Worm (Caenorhabditis elegans) whole organism, L1 larva: Measurements from ENCODE around the gene let-805.

Experiments
- C16A3.4 ChIP-seq: fragments of 150-350 bp; optimal IDR thresholded peaks from 2 replicates; lab custom pipeline; 2014; ENCODE audit warnings: missing biosample characterization, missing genetic modification characterization
- F16B12.6 ChIP-seq: fragments of 150-350 bp; optimal IDR thresholded peaks from 2 replicates; lab custom pipeline; 2014; ENCODE audit warnings: missing biosample characterization, missing genetic modification characterization
- Y116A8C.19 ChIP-seq: sonication (generic microtip); optimal IDR thresholded peaks from 2 replicates; lab custom pipeline; 2016; ENCODE audit warnings: missing compliant biosample characterization, missing genetic modification characterization, borderline replicate concordance
- aha-1 ChIP-seq: fragments of 150-350 bp; optimal IDR thresholded peaks from 2 replicates; lab custom pipeline; 2014; ENCODE audit warnings: missing biosample characterization, missing genetic modification characterization
- aly-2 ChIP-seq: fragments of 150-350 bp; optimal IDR thresholded peaks from 2 replicates; lab custom pipeline; 2014; ENCODE audit warnings: missing biosample characterization, missing genetic modification characterization
- blmp-1 ChIP-seq: fragments of 150-350 bp; optimal IDR thresholded peaks from 2 replicates; lab custom pipeline; 2014; ENCODE audit warnings: missing biosample characterization, missing genetic modification characterization
- ceh-8 ChIP-seq: fragments of 200-800 bp; sonication (Bioruptor generic); optimal IDR thresholded peaks from 2 replicates; lab custom pipeline; 2018; ENCODE audit warnings: mild to moderate bottlenecking, missing genetic modification characterization, moderate library complexity, missing compliant biosample characterization
- ceh-82 ChIP-seq, 3 experiments: fragments of 150-350 bp in 1 of 3; sonication (generic microtip) in 2 of 3; optimal IDR thresholded peaks; 2 replicates each; lab custom pipeline; 2014 to 2017; ENCODE audit warnings: missing biosample characterization in 3 of 3, missing genetic modification characterization in 3 of 3
- ceh-90 ChIP-seq: sonication (generic microtip); optimal IDR thresholded peaks from 2 replicates; lab custom pipeline; 2016; ENCODE audit warnings: missing genetic modification characterization, missing compliant biosample characterization
- ces-1 ChIP-seq: fragments of 150-350 bp; optimal IDR thresholded peaks from 2 replicates; lab custom pipeline; 2014; ENCODE audit warnings: missing biosample characterization, missing genetic modification reagents, missing genetic modification characterization
- efl-1 ChIP-seq, 4 experiments: fragments of 150-350 bp; optimal IDR thresholded peaks in 3 of 4; peaks in 1 of 4; 1 replicate in 1 of 4; 2 replicates in 3 of 4; lab custom pipeline; 2014; ENCODE audit warnings: missing biosample characterization in 2 of 4, missing genetic modification characterization in 2 of 4, missing genetic modification reagents in 2 of 4
- egl-13 ChIP-seq: sonication (generic microtip); optimal IDR thresholded peaks from 2 replicates; lab custom pipeline; 2016; ENCODE audit warnings: missing genotype, missing genetic modification reagents, missing genetic modification characterization, missing compliant biosample characterization
- elt-2 ChIP-seq: sonication (generic microtip); optimal IDR thresholded peaks from 2 replicates; lab custom pipeline; 2016; ENCODE audit warnings: missing genetic modification characterization, mild to moderate bottlenecking, inconsistent platforms, missing compliant biosample characterization, missing genetic modification reagents
- elt-3 ChIP-seq, 6 experiments: fragments of 150-350 bp in 1 of 6; sonication (generic microtip); optimal IDR thresholded peaks; 2 replicates each; lab custom pipeline; 2017 to 2018; ENCODE audit warnings: missing biosample characterization in 6 of 6, missing genetic modification characterization in 6 of 6, inconsistent platforms in 1 of 6
- ets-5 ChIP-seq: fragments of 200-800 bp; sonication (Bioruptor generic); IDR thresholded peaks from 2 replicates; pipeline ENCODE4 v1.3.6; 2022; ENCODE audit warnings: missing genetic modification characterization, missing compliant biosample characterization
- fkh-10 ChIP-seq: sonication (generic microtip); optimal IDR thresholded peaks from 2 replicates; lab custom pipeline; 2017; ENCODE audit warnings: missing biosample characterization, missing genetic modification reagents, missing genetic modification characterization
- fkh-8 ChIP-seq: sonication (generic microtip); optimal IDR thresholded peaks from 2 replicates; lab custom pipeline; 2016; ENCODE audit warnings: mild to moderate bottlenecking, missing genetic modification characterization, missing compliant biosample characterization
- irx-1 ChIP-seq: sonication (generic microtip); optimal IDR thresholded peaks from 2 replicates; lab custom pipeline; 2016; ENCODE audit warnings: missing genetic modification characterization, missing compliant biosample characterization
- jun-1 ChIP-seq: fragments of 150-350 bp; optimal IDR thresholded peaks from 2 replicates; lab custom pipeline; 2014; ENCODE audit warnings: missing biosample characterization, missing genetic modification reagents, missing genetic modification characterization
- lin-13 ChIP-seq: fragments of 150-350 bp; optimal IDR thresholded peaks from 2 replicates; lab custom pipeline; 2014; ENCODE audit warnings: missing biosample characterization, missing genetic modification reagents, missing genetic modification characterization
- lin-35 ChIP-seq, 2 experiments: fragments of 150-350 bp; optimal IDR thresholded peaks; 2 replicates each; lab custom pipeline; 2014; ENCODE audit warnings: missing biosample characterization in 2 of 2, missing genetic modification characterization in 2 of 2, missing genetic modification reagents in 2 of 2
- lin-39 ChIP-seq: fragments of 150-350 bp; optimal IDR thresholded peaks from 2 replicates; lab custom pipeline; 2014; ENCODE audit warnings: missing biosample characterization, missing genetic modification reagents, missing genetic modification characterization
- lsy-2 ChIP-seq, 2 experiments: fragments of 150-350 bp; optimal IDR thresholded peaks; 2 replicates each; lab custom pipeline; 2014; ENCODE audit warnings: missing biosample characterization in 2 of 2, missing genetic modification characterization in 2 of 2
- mab-9 ChIP-seq: fragments of 200-800 bp; sonication (Bioruptor generic); IDR thresholded peaks from 2 replicates; pipeline ENCODE4 v1.3.6; 2022; ENCODE audit warnings: missing genetic modification reagents, missing genetic modification characterization, missing compliant biosample characterization
- mef-2 ChIP-seq: fragments of 150-350 bp; optimal IDR thresholded peaks from 2 replicates; lab custom pipeline; 2014; ENCODE audit warnings: missing biosample characterization, missing genetic modification characterization
- mep-1 ChIP-seq: fragments of 150-350 bp; optimal IDR thresholded peaks from 2 replicates; lab custom pipeline; 2014; ENCODE audit warnings: missing biosample characterization, missing genetic modification characterization
- nhr-12 ChIP-seq: sonication (generic microtip); optimal IDR thresholded peaks from 2 replicates; lab custom pipeline; 2017; ENCODE audit warnings: missing biosample characterization, missing genetic modification characterization
- nhr-19 ChIP-seq: fragments of 200-800 bp; sonication (Bioruptor generic); conservative IDR thresholded peaks from 2 replicates; pipeline ENCODE4 v1.3.6; 2022; ENCODE audit warnings: missing genetic modification characterization, missing compliant biosample characterization
- nhr-237 ChIP-seq: fragments of 150-350 bp; optimal IDR thresholded peaks from 2 replicates; lab custom pipeline; 2014; ENCODE audit warnings: missing biosample characterization, missing genetic modification characterization
- nhr-47 ChIP-seq: sonication (generic microtip); optimal IDR thresholded peaks from 2 replicates; lab custom pipeline; 2016; ENCODE audit warnings: mild to moderate bottlenecking, missing genetic modification characterization, moderate library complexity, missing compliant biosample characterization
- nhr-76 ChIP-seq: sonication (generic microtip); optimal IDR thresholded peaks from 2 replicates; lab custom pipeline; 2017; ENCODE audit warnings: missing biosample characterization, missing genetic modification characterization
- nhr-77 ChIP-seq: fragments of 150-350 bp; optimal IDR thresholded peaks from 2 replicates; lab custom pipeline; 2014; ENCODE audit warnings: missing biosample characterization, missing genetic modification characterization
- nhr-84 ChIP-seq: sonication (generic microtip); optimal IDR thresholded peaks from 2 replicates; lab custom pipeline; 2017; ENCODE audit warnings: missing biosample characterization, missing genetic modification characterization
- nhr-90 ChIP-seq: sonication (generic microtip); optimal IDR thresholded peaks from 2 replicates; lab custom pipeline; 2016; ENCODE audit warnings: mild to moderate bottlenecking, missing genetic modification characterization, missing compliant biosample characterization; ENCODE audit not compliant: poor library complexity
- pag-3 ChIP-seq: sonication (generic microtip); optimal IDR thresholded peaks from 2 replicates; lab custom pipeline; 2017; ENCODE audit warnings: missing genetic modification characterization, mild to moderate bottlenecking, missing compliant biosample characterization, antibody characterized with exemption, borderline replicate concordance; ENCODE audit not compliant: insufficient read depth
- rnt-1 ChIP-seq: sonication (generic microtip); optimal IDR thresholded peaks from 2 replicates; lab custom pipeline; 2016; ENCODE audit warnings: mild to moderate bottlenecking, missing genetic modification characterization, moderate library complexity, missing compliant biosample characterization
- snpc-4 ChIP-seq: fragments of 150-350 bp; optimal IDR thresholded peaks from 2 replicates; lab custom pipeline; 2014; ENCODE audit warnings: missing biosample characterization, missing genetic modification characterization
- snu-23 ChIP-seq: sonication (generic microtip); optimal IDR thresholded peaks from 2 replicates; lab custom pipeline; 2016; ENCODE audit warnings: missing genetic modification characterization, missing compliant biosample characterization
- sox-4 ChIP-seq: sonication (generic microtip); optimal IDR thresholded peaks from 2 replicates; lab custom pipeline; 2016; ENCODE audit warnings: missing genetic modification characterization, missing compliant biosample characterization
- sptf-1 ChIP-seq: fragments of 150-350 bp; optimal IDR thresholded peaks from 2 replicates; lab custom pipeline; 2014; ENCODE audit warnings: missing biosample characterization, missing genetic modification characterization
- swsn-7 ChIP-seq: sonication (generic microtip); optimal IDR thresholded peaks from 2 replicates; lab custom pipeline; 2016; ENCODE audit warnings: missing genetic modification characterization, missing compliant biosample characterization
- tlp-1 ChIP-seq: fragments of 150-350 bp; optimal IDR thresholded peaks from 2 replicates; lab custom pipeline; 2014; ENCODE audit warnings: missing biosample characterization, missing genetic modification characterization
- unc-130 ChIP-seq: fragments of 150-350 bp; optimal IDR thresholded peaks from 2 replicates; lab custom pipeline; 2017; ENCODE audit warnings: missing biosample characterization, missing genetic modification characterization, inconsistent platforms
- unc-98 ChIP-seq: fragments of 200-800 bp; sonication (Bioruptor generic); IDR thresholded peaks from 2 replicates; pipeline ENCODE4 v1.3.6; 2022; ENCODE audit warnings: missing genetic modification characterization, missing compliant biosample characterization
- vab-15 ChIP-seq: sonication (generic microtip); optimal IDR thresholded peaks from 2 replicates; lab custom pipeline; 2017; ENCODE audit warnings: missing genotype, mild to moderate bottlenecking, missing genetic modification characterization, missing compliant biosample characterization
- xbp-1 ChIP-seq: sonication (generic microtip); optimal IDR thresholded peaks from 2 replicates; lab custom pipeline; 2016; ENCODE audit warnings: missing genetic modification characterization, missing compliant biosample characterization
- zag-1 ChIP-seq: fragments of 150-350 bp; optimal IDR thresholded peaks from 2 replicates; lab custom pipeline; 2014; ENCODE audit warnings: missing biosample characterization, missing genetic modification characterization
- ztf-11 ChIP-seq, 2 experiments: sonication (generic microtip); optimal IDR thresholded peaks; 2 replicates each; lab custom pipeline; 2016 to 2017; ENCODE audit warnings: missing genetic modification characterization in 2 of 2, missing biosample characterization in 1 of 2, missing compliant biosample characterization in 1 of 2

The let-805 gene

ce11 chrIII:2686663-2687062, 28.8 kb downstream of the let-805 start:
- TF ChIP-seq snpc-4: no peak
- TF ChIP-seq xbp-1: no peak
- TF ChIP-seq snu-23: no peak
- peak; percentile 68 for TF ChIP-seq ces-1 (GFP tag; lab: Kevin White, UChicago)
- no peak for TF ChIP-seq nhr-84 (tag; lab: Kevin White, UChicago)
- no peak for TF ChIP-seq F16B12.6 (tag; lab: Kevin White, UChicago)
- TF ChIP-seq tlp-1: no peak
- TF ChIP-seq lin-13 (GFP tag; lab: Kevin White, UChicago): no peak
- no peak for TF ChIP-seq jun-1 (tag; lab: Kevin White, UChicago)
- no peak for TF ChIP-seq nhr-47 (tag; lab: Kevin White, UChicago)
- TF ChIP-seq efl-1 (optimal IDR thresholded peaks at IDR 0.05; lab: Kevin White, UChicago): no peak
- peak in 1 of 2 experiments; percentile 62 for TF ChIP-seq efl-1 (GFP tag; optimal IDR thresholded peaks at IDR 0.05 in 1 of 2; lab: Kevin White, UChicago)
- TF ChIP-seq C16A3.4: no peak
- no peak for TF ChIP-seq nhr-12 (tag; lab: Kevin White, UChicago)
- TF ChIP-seq Y116A8C.19 (tag; lab: Kevin White, UChicago): no peak
- peak; percentile 1 for TF ChIP-seq zag-1 (tag; lab: Kevin White, UChicago)
- TF ChIP-seq nhr-90: no peak
- no peak for TF ChIP-seq nhr-77 (tag; lab: Kevin White, UChicago)
- no peak for TF ChIP-seq nhr-76 (tag; lab: Kevin White, UChicago)
- no peak for TF ChIP-seq unc-98
- TF ChIP-seq mef-2 (tag; lab: Kevin White, UChicago): no peak
- no peak for TF ChIP-seq sptf-1 (tag; lab: Kevin White, UChicago)
- TF ChIP-seq vab-15 (tag; lab: Kevin White, UChicago): no peak
- no peak for TF ChIP-seq unc-130 (tag; lab: Kevin White, UChicago)
- no peak for TF ChIP-seq swsn-7 (tag; lab: Kevin White, UChicago)
- no peak for TF ChIP-seq elt-3 (tag; optimal IDR thresholded peaks at IDR 0.05; lab: Kevin White, UChicago)
- TF ChIP-seq egl-13 (tag; lab: Kevin White, UChicago): no peak
- TF ChIP-seq fkh-10 (GFP tag; lab: Kevin White, UChicago): peak; percentile 87
- TF ChIP-seq pag-3 (tag; lab: Kevin White, UChicago): no peak
- TF ChIP-seq ztf-11 (tag; optimal IDR thresholded peaks at IDR 0.05; lab: Kevin White, UChicago): no peak
- no peak for TF ChIP-seq mep-1 (tag; lab: Kevin White, UChicago)
- no peak for TF ChIP-seq ceh-8 (GFP tag; lab: Kevin White, UChicago)
- TF ChIP-seq mab-9 (GFP tag; lab: Robert Waterston, UW): no peak
- TF ChIP-seq, all 84 proteins: peak for 4

ce11 chrIII:2687412-2687811, 29.5 kb downstream of the let-805 start:
- TF ChIP-seq nhr-76 (tag; lab: Kevin White, UChicago) (no peak), lin-35 (GFP tag; optimal IDR thresholded peaks at IDR 0.05; lab: Kevin White, UChicago) (peak in 1 of 2 experiments; percentile 29), elt-2 (tag; lab: Kevin White, UChicago) (peak; percentile 48), swsn-7 (tag; lab: Kevin White, UChicago) (no peak), nhr-19 (GFP tag; lab: Robert Waterston, UW) (no peak)
- TF ChIP-seq, all 84 proteins: peak for 2

- TF ChIP-seq blmp-1 (tag; lab: Kevin White, UChicago) (peak; percentile 39), sox-4 (tag; lab: Kevin White, UChicago) (no peak), ets-5 (GFP tag; lab: Robert Waterston, UW) (no peak), efl-1 (optimal IDR thresholded peaks at IDR 0.05; lab: Kevin White, UChicago) (peak; percentile 51 to 56), efl-1 (GFP tag; optimal IDR thresholded peaks at IDR 0.05 in 1 of 2; lab: Kevin White, UChicago) (peak; percentile 62 to 94), elt-3 (tag; optimal IDR thresholded peaks at IDR 0.05; lab: Kevin White, UChicago) (peak in 1 of 6 experiments; percentile 0), C16A3.4 (peak; percentile 33), irx-1 (tag; lab: Kevin White, UChicago) (no peak), rnt-1 (tag; lab: Kevin White, UChicago) (no peak), lsy-2 (tag; optimal IDR thresholded peaks at IDR 0.05; lab: Kevin White, UChicago) (peak; percentile 61 to 71), pag-3 (tag; lab: Kevin White, UChicago) (no peak), fkh-8 (tag; lab: Kevin White, UChicago) (no peak), aly-2 (tag; lab: Kevin White, UChicago) (no peak), ces-1 (GFP tag; lab: Kevin White, UChicago) (no peak), snu-23 (peak; percentile 57), zag-1 (tag; lab: Kevin White, UChicago) (no peak), nhr-77 (tag; lab: Kevin White, UChicago) (peak; percentile 14), jun-1 (tag; lab: Kevin White, UChicago) (no peak), aha-1 (tag; lab: Kevin White, UChicago) (no peak), ceh-82 (tag; optimal IDR thresholded peaks at IDR 0.05; lab: Kevin White, UChicago) (peak; percentile 9 to 57 (median 41)), unc-130 (tag; lab: Kevin White, UChicago) (no peak), lin-39 (no peak), nhr-76 (tag; lab: Kevin White, UChicago) (no peak), mep-1 (tag; lab: Kevin White, UChicago) (peak; percentile 76), ceh-90 (no peak), nhr-237 (tag; lab: Kevin White, UChicago) (no peak)
Measured at ce11 chrIII:2698740-2699139, 40.9 kb downstream of the let-805 start, which contains the start of gene slc-30A9. Gene slc-30A9, minus strand, starts transcription at chrIII:2698817.
